Worm (Caenorhabditis elegans) whole organism, L3 larva: ENCODE measurements around the gene ZK666.8.

Experiments used
- ama-1 ChIP-seq: fragments of 150-350 bp; optimal IDR thresholded peaks from 2 replicates; lab custom pipeline; 2018
- jun-1 ChIP-seq: fragments of 150-350 bp; optimal IDR thresholded peaks from 2 replicates; lab custom pipeline; 2014; ENCODE audit warnings: missing biosample characterization, missing genetic modification reagents, missing genetic modification characterization
- mdl-1 ChIP-seq: fragments of 150-350 bp; optimal IDR thresholded peaks from 2 replicates; lab custom pipeline; 2014; ENCODE audit warnings: missing biosample characterization, missing genetic modification characterization
- nfya-1 ChIP-seq: sonication (generic microtip); optimal IDR thresholded peaks from 2 replicates; lab custom pipeline; 2017; ENCODE audit warnings: missing genetic modification characterization, mild to moderate bottlenecking, missing compliant biosample characterization, antibody characterized with exemption, moderate library complexity; ENCODE audit not compliant: insufficient read depth
- nhr-237 ChIP-seq: fragments of 150-350 bp; optimal IDR thresholded peaks from 2 replicates; lab custom pipeline; 2014; ENCODE audit warnings: missing biosample characterization, missing genetic modification characterization
- nhr-67 ChIP-seq: fragments of 150-350 bp; optimal IDR thresholded peaks from 2 replicates; lab custom pipeline; 2014; ENCODE audit warnings: missing biosample characterization, missing genetic modification characterization
- skn-1 ChIP-seq: fragments of 150-350 bp; optimal IDR thresholded peaks from 2 replicates; lab custom pipeline; 2014; ENCODE audit warnings: missing biosample characterization, missing genetic modification characterization
- snpc-4 ChIP-seq: fragments of 150-350 bp; optimal IDR thresholded peaks from 2 replicates; lab custom pipeline; 2014; ENCODE audit warnings: missing biosample characterization, missing genetic modification characterization
- ztf-11 ChIP-seq: fragments of 150-350 bp; optimal IDR thresholded peaks from 2 replicates; lab custom pipeline; 2014; ENCODE audit warnings: missing biosample characterization, missing genetic modification characterization

DNA sequence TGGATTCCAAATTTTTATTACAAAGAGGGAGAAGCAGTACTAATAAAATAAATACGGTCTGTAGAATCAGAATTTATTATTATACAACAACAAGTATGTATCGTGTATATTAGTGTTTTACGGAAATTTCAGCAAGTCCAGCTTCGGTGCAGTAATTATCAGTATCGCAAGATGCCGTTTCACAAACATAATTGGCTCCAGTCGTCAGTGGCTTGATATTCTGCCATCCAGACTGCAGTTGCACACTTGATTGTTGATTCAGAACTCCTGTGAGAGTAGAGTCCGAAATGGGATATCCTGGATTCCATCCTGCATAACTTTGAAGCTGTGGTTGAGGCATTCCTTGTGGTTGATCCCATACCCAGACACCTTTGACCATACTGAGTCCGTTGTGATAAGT lies 12.9 kb downstream of the ZK666.8 start:
- TF ChIP-seq nfya-1 (tag; lab: Kevin White, UChicago) (no peak), ama-1 (lab: Kevin White, UChicago) (no peak), nhr-67 (no peak), ztf-11 (no peak), snpc-4 (no peak), nhr-237 (no peak), skn-1 (tag; lab: Kevin White, UChicago) (no peak), mdl-1 (no peak), jun-1 (no peak)
